Fruit fly (Drosophila melanogaster) whole organism, adult: Measurements from ENCODE around the gene Uch-L5.

Experiments
- CG11617 ChIP-seq: fragments of 200-800 bp; sonication (Bioruptor generic); optimal IDR thresholded peaks from 2 replicates; lab custom pipeline; 2017; ENCODE audit warnings: mild to moderate bottlenecking, missing biosample characterization, missing genetic modification reagents, missing genetic modification characterization
- CG12768 ChIP-seq: fragments of 200-800 bp; sonication (Bioruptor generic); optimal IDR thresholded peaks from 2 replicates; lab custom pipeline; 2017; ENCODE audit warnings: missing biosample characterization, missing genetic modification characterization, mild to moderate bottlenecking, moderate library complexity, missing genetic modification reagents
- CG14711 ChIP-seq: fragments of 200-800 bp; sonication (Bioruptor generic); optimal IDR thresholded peaks from 2 replicates; lab custom pipeline; 2018; ENCODE audit warnings: missing biosample characterization, mild to moderate bottlenecking, missing genetic modification characterization, moderate library complexity
- CG1620 ChIP-seq: fragments of 200-800 bp; sonication (Bioruptor generic); optimal IDR thresholded peaks from 2 replicates; lab custom pipeline; 2016; ENCODE audit warnings: missing biosample characterization, missing genetic modification characterization
- CG33017 ChIP-seq: fragments of 200-800 bp; sonication (Bioruptor generic); optimal IDR thresholded peaks from 2 replicates; lab custom pipeline; 2018; ENCODE audit warnings: missing biosample characterization, mild to moderate bottlenecking, missing genetic modification characterization, moderate library complexity
- CG5204 ChIP-seq: fragments of 200-800 bp; sonication (Bioruptor generic); optimal IDR thresholded peaks from 2 replicates; lab custom pipeline; 2016; ENCODE audit warnings: missing biosample characterization, missing genetic modification characterization
- CG7045 ChIP-seq: fragments of 200-800 bp; sonication (Bioruptor generic); optimal IDR thresholded peaks from 2 replicates; lab custom pipeline; 2017; ENCODE audit warnings: missing biosample characterization, mild to moderate bottlenecking, missing genetic modification characterization
- CG7101 ChIP-seq: fragments of 200-800 bp; sonication (Bioruptor generic); optimal IDR thresholded peaks from 2 replicates; lab custom pipeline; 2018; ENCODE audit warnings: missing biosample characterization, mild to moderate bottlenecking, missing genetic modification characterization, moderate library complexity
- Clk ChIP-seq: fragments of 200-800 bp; sonication (Bioruptor generic); optimal IDR thresholded peaks from 2 replicates; lab custom pipeline; 2017; ENCODE audit warnings: missing biosample characterization, missing genetic modification characterization
- Crg-1 ChIP-seq: fragments of 200-800 bp; sonication (Bioruptor generic); optimal IDR thresholded peaks from 2 replicates; lab custom pipeline; 2016; ENCODE audit warnings: missing biosample characterization, missing genetic modification characterization
- Hr96 ChIP-seq: fragments of 200-800 bp; sonication (Bioruptor generic); optimal IDR thresholded peaks from 2 replicates; lab custom pipeline; 2016; ENCODE audit warnings: missing biosample characterization, missing genetic modification characterization
- Mnt ChIP-seq: fragments of 200-800 bp; sonication (Bioruptor generic); optimal IDR thresholded peaks from 2 replicates; lab custom pipeline; 2016; ENCODE audit warnings: missing biosample characterization, mild to moderate bottlenecking, missing genetic modification characterization
- bab1 ChIP-seq: fragments of 200-800 bp; sonication (Bioruptor generic); optimal IDR thresholded peaks from 3 replicates; lab custom pipeline; 2019; ENCODE audit warnings: missing biosample characterization, mild to moderate bottlenecking, missing genetic modification characterization, moderate library complexity
- cic ChIP-seq: fragments of 200-800 bp; sonication (Bioruptor generic); optimal IDR thresholded peaks from 2 replicates; lab custom pipeline; 2017; ENCODE audit warnings: missing biosample characterization, mild to moderate bottlenecking, missing genetic modification characterization, moderate library complexity
- cnc ChIP-seq, 2 experiments: fragments of >200 bp; optimal IDR thresholded peaks; 2 replicates each; lab custom pipeline; 2017
- kay ChIP-seq: fragments of 200-800 bp; sonication (Bioruptor generic); peaks from one replicate; lab custom pipeline; 2016; ENCODE audit warnings: missing biosample characterization, missing genetic modification characterization, borderline replicate concordance
- ovo ChIP-seq: fragments of 200-800 bp; sonication (Bioruptor generic); optimal IDR thresholded peaks from 2 replicates; lab custom pipeline; 2016; ENCODE audit warnings: missing biosample characterization, missing genetic modification characterization
- pad ChIP-seq: fragments of 200-800 bp; sonication (Bioruptor generic); optimal IDR thresholded peaks from 3 replicates; lab custom pipeline; 2017; ENCODE audit warnings: missing biosample characterization, missing genetic modification characterization, mild to moderate bottlenecking, moderate library complexity, missing genetic modification reagents
- tj ChIP-seq: fragments of 200-800 bp; sonication (Bioruptor generic); optimal IDR thresholded peaks from 3 replicates; lab custom pipeline; 2017; ENCODE audit warnings: missing biosample characterization, mild to moderate bottlenecking, missing genetic modification characterization, moderate library complexity
- toe ChIP-seq: fragments of 200-800 bp; sonication (Bioruptor generic); optimal IDR thresholded peaks from 2 replicates; lab custom pipeline; 2016; ENCODE audit warnings: missing biosample characterization, missing genetic modification characterization

Uch-L5 gene

DNA sequence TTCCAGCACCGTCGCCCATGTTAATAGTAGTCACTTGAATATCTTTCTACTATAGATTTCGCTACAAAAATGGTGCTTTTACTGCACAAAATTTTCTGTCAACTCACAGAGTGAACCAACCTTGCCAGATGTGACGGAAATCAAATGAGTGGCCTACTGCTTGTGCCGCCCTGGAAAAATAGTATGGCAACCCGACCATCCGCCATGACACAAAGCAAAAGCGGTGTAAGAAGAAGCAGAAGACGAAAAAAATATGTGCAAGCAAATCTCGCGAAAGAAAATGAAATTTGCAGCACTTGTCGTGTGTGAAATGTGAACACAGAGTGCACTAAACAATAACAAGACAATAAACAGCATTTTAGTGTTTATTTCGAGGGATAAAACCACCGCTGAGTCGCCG is at the start of gene Uch-L5, which contains the start of gene Jarid2:
Gene Uch-L5, minus strand, starts transcription at position 137 of the 400 bp plus-strand sequence.
Gene Jarid2, plus strand, starts transcription at position 210 of the 400 bp plus-strand sequence.
- peak; percentile 61 for TF ChIP-seq CG7101 (tag; lab: Kevin White, UChicago)
- TF ChIP-seq bab1 (GFP tag; lab: Kevin White, UChicago) = peak; percentile 84
- TF ChIP-seq Clk = no peak
- peak; percentile 34 for TF ChIP-seq cic (GFP tag; lab: Kevin White, UChicago)
- peak; percentile 56 for TF ChIP-seq CG1620 (GFP tag; lab: Kevin White, UChicago)
- TF ChIP-seq pad (GFP tag; lab: Kevin White, UChicago) = peak; percentile 37
- TF ChIP-seq CG11617 (GFP tag; lab: Kevin White, UChicago) = peak; percentile 8
- TF ChIP-seq CG5204 (GFP tag; lab: Kevin White, UChicago) = no peak
- TF ChIP-seq kay (GFP tag; lab: Kevin White, UChicago) = no peak
- TF ChIP-seq toe (GFP tag; lab: Kevin White, UChicago) = no peak
- TF ChIP-seq CG7045 (GFP tag; lab: Kevin White, UChicago) = peak; percentile 16
- TF ChIP-seq cnc (optimal IDR thresholded peaks at IDR 0.05; lab: Kevin White, UChicago) = peak; percentile 81 to 92
- peak; percentile 63 for TF ChIP-seq CG14711
- TF ChIP-seq Hr96 (GFP tag; lab: Kevin White, UChicago) = no peak
- TF ChIP-seq Mnt (GFP tag; lab: Kevin White, UChicago) = peak; percentile 69
- peak; percentile 12 for TF ChIP-seq CG12768 (GFP tag; lab: Kevin White, UChicago)
- peak; percentile 26 for TF ChIP-seq CG33017
- TF ChIP-seq ovo (GFP tag; lab: Kevin White, UChicago) = peak; percentile 47
- peak; percentile 45 for TF ChIP-seq Crg-1 (GFP tag; lab: Kevin White, UChicago)
- TF ChIP-seq tj = peak; percentile 70

DNA sequence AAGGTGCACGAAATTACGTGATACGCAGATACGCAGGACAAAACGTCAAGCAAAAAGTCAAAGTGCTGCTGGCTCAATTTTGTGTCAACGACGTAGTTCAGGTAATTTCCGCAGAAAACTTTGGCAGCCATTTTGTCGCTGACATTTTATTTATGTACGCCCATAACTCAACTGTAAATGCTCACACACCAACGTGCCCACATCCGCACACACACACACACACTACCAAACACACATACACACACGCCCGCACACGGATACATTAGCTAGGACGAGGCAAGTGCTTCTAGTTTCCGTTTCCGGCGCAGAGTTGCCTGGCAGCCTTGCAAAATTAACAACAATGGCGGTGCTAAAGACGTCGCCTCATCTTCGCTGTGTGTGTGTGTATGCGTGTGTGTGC is 48.7 kb upstream of the Uch-L5 start, which contains the start of gene CG33700:
Gene CG33700, minus strand, starts transcription at position 101 of the 400 bp plus-strand sequence.
- TF ChIP-seq pad (GFP tag; lab: Kevin White, UChicago) (no peak), Crg-1 (GFP tag; lab: Kevin White, UChicago) (no peak), CG14711 (no peak), ovo (GFP tag; lab: Kevin White, UChicago) (no peak), Mnt (GFP tag; lab: Kevin White, UChicago) (no peak), CG1620 (GFP tag; lab: Kevin White, UChicago) (no peak), CG5204 (GFP tag; lab: Kevin White, UChicago) (no peak), CG11617 (GFP tag; lab: Kevin White, UChicago) (no peak), CG7045 (GFP tag; lab: Kevin White, UChicago) (no peak), tj (no peak), Hr96 (GFP tag; lab: Kevin White, UChicago) (no peak), cic (GFP tag; lab: Kevin White, UChicago) (no peak), toe (GFP tag; lab: Kevin White, UChicago) (no peak), CG33017 (no peak), CG12768 (GFP tag; lab: Kevin White, UChicago) (no peak), Clk (no peak), CG7101 (tag; lab: Kevin White, UChicago) (no peak)

dm6 chr3L:9513309-9513708 is 36.5 kb upstream of the Uch-L5 start, which contains the start of gene CG33702:
Gene CG33702 (minus strand): TSS chr3L:9513409.
- no peak for TF ChIP-seq Clk
- no peak for TF ChIP-seq CG7045 (GFP tag; lab: Kevin White, UChicago)
- TF ChIP-seq CG7101 (tag; lab: Kevin White, UChicago) = no peak
- TF ChIP-seq CG5204 (GFP tag; lab: Kevin White, UChicago) = no peak
- TF ChIP-seq CG33017 = no peak
- TF ChIP-seq ovo (GFP tag; lab: Kevin White, UChicago) = no peak

- TF ChIP-seq CG7045 (GFP tag; lab: Kevin White, UChicago) (no peak), CG5204 (GFP tag; lab: Kevin White, UChicago) (no peak), Crg-1 (GFP tag; lab: Kevin White, UChicago) (no peak), kay (GFP tag; lab: Kevin White, UChicago) (peak; percentile 29), CG33017 (no peak), ovo (GFP tag; lab: Kevin White, UChicago) (no peak), CG12768 (GFP tag; lab: Kevin White, UChicago) (no peak)
Measured at dm6 chr3L:9512560-9512959, 35.8 kb upstream of the Uch-L5 start, which contains the start of gene CG33703. Gene CG33703 (minus strand): TSS chr3L:9512660.

- TF ChIP-seq CG14711 (peak; percentile 36), toe (GFP tag; lab: Kevin White, UChicago) (peak; percentile 12), CG33017 (peak; percentile 34), Hr96 (GFP tag; lab: Kevin White, UChicago) (peak; percentile 46), kay (GFP tag; lab: Kevin White, UChicago) (peak; percentile 46), CG12768 (GFP tag; lab: Kevin White, UChicago) (peak; percentile 56), bab1 (GFP tag; lab: Kevin White, UChicago) (peak; percentile 68), ovo (GFP tag; lab: Kevin White, UChicago) (no peak), Clk (no peak), pad (GFP tag; lab: Kevin White, UChicago) (peak; percentile 95), cnc (optimal IDR thresholded peaks at IDR 0.05; lab: Kevin White, UChicago) (no peak), CG7101 (tag; lab: Kevin White, UChicago) (peak; percentile 51), cic (GFP tag; lab: Kevin White, UChicago) (no peak), CG7045 (GFP tag; lab: Kevin White, UChicago) (no peak), CG11617 (GFP tag; lab: Kevin White, UChicago) (peak; percentile 34), tj (peak; percentile 18), Crg-1 (GFP tag; lab: Kevin White, UChicago) (no peak), CG1620 (GFP tag; lab: Kevin White, UChicago) (no peak), Mnt (GFP tag; lab: Kevin White, UChicago) (peak; percentile 38), CG5204 (GFP tag; lab: Kevin White, UChicago) (no peak)
Measured at dm6 chr3L:9511287-9512256, 34.8 kb upstream of the Uch-L5 start, which contains the start of gene RpS9. Gene RpS9 (minus strand): TSS chr3L:9511531.
